Worm (Caenorhabditis elegans) whole organism, young adult: Measurements from ENCODE around the gene mrps-14.

Experiments used
- B0261.1 ChIP-seq: sonication (generic microtip); optimal IDR thresholded peaks from 2 replicates; lab custom pipeline; 2016; ENCODE audit warnings: mild to moderate bottlenecking, missing genetic modification characterization, moderate library complexity, missing compliant biosample characterization
- F22D6.2 ChIP-seq: sonication (generic microtip); optimal IDR thresholded peaks from 2 replicates; lab custom pipeline; 2016; ENCODE audit warnings: mild to moderate bottlenecking, missing genetic modification characterization, missing compliant biosample characterization
- F57C9.4 ChIP-seq: sonication (generic microtip); optimal IDR thresholded peaks from 2 replicates; lab custom pipeline; 2017; ENCODE audit warnings: mild to moderate bottlenecking, missing genetic modification characterization, missing compliant biosample characterization
- Y53F4B.3 ChIP-seq: fragments of 200-800 bp; sonication (Bioruptor generic); IDR thresholded peaks from 2 replicates; pipeline ENCODE4 v1.3.6; 2022; ENCODE audit warnings: missing genetic modification reagents, missing genetic modification characterization, missing compliant biosample characterization
- Y53G8AR.9 ChIP-seq: fragments of 200-800 bp; sonication (Bioruptor generic); conservative IDR thresholded peaks from 2 replicates; pipeline ENCODE4 v1.3.6; 2022; ENCODE audit warnings: missing genetic modification reagents, missing genetic modification characterization, missing compliant biosample characterization
- ama-1 ChIP-seq, 3 experiments: fragments of 150-350 bp in 1 of 3; sonication (generic microtip) in 2 of 3; optimal IDR thresholded peaks; 2 replicates each; lab custom pipeline; 2014 to 2018; ENCODE audit warnings: missing biosample characterization in 2 of 3, missing genetic modification characterization in 2 of 3, missing genetic modification reagents in 2 of 3
- attf-5 ChIP-seq: fragments of 200-800 bp; sonication (Bioruptor generic); optimal IDR thresholded peaks from 2 replicates; lab custom pipeline; 2018; ENCODE audit warnings: mild to moderate bottlenecking, missing genetic modification characterization, missing compliant biosample characterization
- cebp-2 ChIP-seq: fragments of 200-800 bp; sonication (Bioruptor generic); IDR thresholded peaks from 2 replicates; pipeline ENCODE4 v1.3.6; 2022; ENCODE audit warnings: missing genetic modification characterization, missing compliant biosample characterization
- ceh-40 ChIP-seq: fragments of 200-800 bp; sonication (Bioruptor generic); IDR thresholded peaks from 2 replicates; pipeline ENCODE4 v1.3.6; 2022; ENCODE audit warnings: missing genetic modification characterization, missing compliant biosample characterization
- die-1 ChIP-seq: sonication (generic microtip); optimal IDR thresholded peaks from 2 replicates; lab custom pipeline; 2016; ENCODE audit warnings: missing genotype, mild to moderate bottlenecking, missing genetic modification characterization, missing compliant biosample characterization
- dox-1 ChIP-seq: fragments of 200-800 bp; sonication (Bioruptor generic); IDR thresholded peaks from 2 replicates; pipeline ENCODE4 v1.3.6; 2022; ENCODE audit warnings: missing genetic modification reagents, missing genetic modification characterization, missing compliant biosample characterization
- dpl-1 ChIP-seq: fragments of 150-350 bp; optimal IDR thresholded peaks from 2 replicates; lab custom pipeline; 2014; ENCODE audit warnings: missing biosample characterization, missing genetic modification reagents, missing genetic modification characterization
- efl-1 ChIP-seq: fragments of 150-350 bp; optimal IDR thresholded peaks from 2 replicates; lab custom pipeline; 2014; ENCODE audit warnings: missing biosample characterization, missing genetic modification reagents, missing genetic modification characterization
- egl-44 ChIP-seq: fragments of 200-800 bp; sonication (Bioruptor generic); IDR thresholded peaks from 2 replicates; pipeline ENCODE4 v1.3.6; 2022; ENCODE audit warnings: missing genetic modification reagents, missing genetic modification characterization, missing compliant biosample characterization
- egrh-3 ChIP-seq: fragments of 200-800 bp; sonication (Bioruptor generic); IDR thresholded peaks from 2 replicates; pipeline ENCODE4 v1.3.6; 2022; ENCODE audit warnings: missing genetic modification reagents, missing genetic modification characterization, missing compliant biosample characterization
- ekl-4 ChIP-seq: fragments of 200-800 bp; sonication (Bioruptor generic); IDR thresholded peaks from 2 replicates; pipeline ENCODE4 v1.3.6; 2022; ENCODE audit warnings: missing genetic modification reagents, missing genetic modification characterization, missing compliant biosample characterization
- gei-17 ChIP-seq: fragments of 200-800 bp; sonication (Bioruptor generic); optimal IDR thresholded peaks from 2 replicates; lab custom pipeline; 2018; ENCODE audit warnings: mild to moderate bottlenecking, missing genetic modification characterization, missing compliant biosample characterization
- him-1 ChIP-seq: sonication (generic microtip); optimal IDR thresholded peaks from 2 replicates; lab custom pipeline; 2016; ENCODE audit warnings: missing genotype, missing genetic modification reagents, missing genetic modification characterization, missing compliant biosample characterization
- hlh-26 ChIP-seq: fragments of 200-800 bp; sonication (Bioruptor generic); conservative IDR thresholded peaks from 2 replicates; pipeline ENCODE4 v1.3.6; 2022; ENCODE audit warnings: missing genetic modification reagents, missing genetic modification characterization, missing compliant biosample characterization
- hrde-1 ChIP-seq: sonication (generic microtip); optimal IDR thresholded peaks from 2 replicates; lab custom pipeline; 2016; ENCODE audit warnings: missing genetic modification characterization, mild to moderate bottlenecking, missing compliant biosample characterization, moderate library complexity, missing genotype, missing genetic modification reagents, borderline replicate concordance
- hsf-1 ChIP-seq: fragments of 200-800 bp; sonication (Bioruptor generic); IDR thresholded peaks from 2 replicates; pipeline ENCODE4 v1.3.6; 2022; ENCODE audit warnings: missing genetic modification reagents, missing genetic modification characterization, missing compliant biosample characterization
- lsl-1 ChIP-seq: fragments of 200-800 bp; sonication (Bioruptor generic); optimal IDR thresholded peaks from 2 replicates; lab custom pipeline; 2018; ENCODE audit warnings: mild to moderate bottlenecking, missing genetic modification characterization, moderate library complexity, missing compliant biosample characterization
- lsy-27 ChIP-seq: sonication (generic microtip); optimal IDR thresholded peaks from 2 replicates; lab custom pipeline; 2017; ENCODE audit warnings: missing genetic modification characterization, mild to moderate bottlenecking, missing compliant biosample characterization, antibody characterized with exemption, missing genotype, borderline replicate concordance; ENCODE audit not compliant: insufficient read depth
- madf-10 ChIP-seq: sonication (generic microtip); optimal IDR thresholded peaks from 2 replicates; lab custom pipeline; 2016; ENCODE audit warnings: mild to moderate bottlenecking, missing genetic modification characterization, missing compliant biosample characterization
- mel-28 ChIP-seq: sonication (generic microtip); optimal IDR thresholded peaks from 2 replicates; lab custom pipeline; 2016; ENCODE audit warnings: borderline replicate concordance, mild to moderate bottlenecking, missing genetic modification characterization, missing compliant biosample characterization
- mes-4 ChIP-seq: sonication (generic microtip); optimal IDR thresholded peaks from 2 replicates; lab custom pipeline; 2016; ENCODE audit warnings: missing genotype, missing genetic modification characterization, missing compliant biosample characterization
- mxl-1 ChIP-seq: sonication (generic microtip); optimal IDR thresholded peaks from 2 replicates; lab custom pipeline; 2016; ENCODE audit warnings: missing genetic modification characterization, missing compliant biosample characterization
- nfya-2 ChIP-seq: fragments of 200-800 bp; sonication (Bioruptor generic); IDR thresholded peaks from 2 replicates; pipeline ENCODE4 v1.3.6; 2022; ENCODE audit warnings: missing genetic modification reagents, missing genetic modification characterization, missing compliant biosample characterization
- nfyb-1 ChIP-seq: fragments of 200-800 bp; sonication (Bioruptor generic); IDR thresholded peaks from 2 replicates; pipeline ENCODE4 v1.3.6; 2022; ENCODE audit warnings: missing genetic modification reagents, missing genetic modification characterization, missing compliant biosample characterization
- pbrm-1 ChIP-seq: fragments of 200-800 bp; sonication (Bioruptor generic); IDR thresholded peaks from 2 replicates; pipeline ENCODE4 v1.3.6; 2022; ENCODE audit warnings: missing genetic modification reagents, missing genetic modification characterization, missing compliant biosample characterization
- repo-1 ChIP-seq: sonication (generic microtip); optimal IDR thresholded peaks from 2 replicates; lab custom pipeline; 2017; ENCODE audit warnings: mild to moderate bottlenecking, missing genetic modification characterization, missing compliant biosample characterization
- sea-2 ChIP-seq: fragments of 200-800 bp; sonication (Bioruptor generic); IDR thresholded peaks from 2 replicates; pipeline ENCODE4 v1.3.6; 2022; ENCODE audit warnings: missing genetic modification characterization, missing compliant biosample characterization
- snpc-1.1 ChIP-seq: sonication (generic microtip); optimal IDR thresholded peaks from 2 replicates; lab custom pipeline; 2017; ENCODE audit warnings: missing genetic modification characterization, mild to moderate bottlenecking, missing compliant biosample characterization, antibody characterized with exemption, moderate library complexity, missing genotype, missing genetic modification reagents; ENCODE audit not compliant: insufficient read depth
- snpc-1.3 ChIP-seq: sonication (generic microtip); optimal IDR thresholded peaks from 2 replicates; lab custom pipeline; 2017; ENCODE audit warnings: missing genetic modification characterization, mild to moderate bottlenecking, missing compliant biosample characterization, antibody characterized with exemption, moderate library complexity, missing genotype, missing genetic modification reagents; ENCODE audit not compliant: insufficient read depth
- snpc-3.4 ChIP-seq: sonication (generic microtip); optimal IDR thresholded peaks from 2 replicates; lab custom pipeline; 2017; ENCODE audit warnings: missing genetic modification characterization, mild to moderate bottlenecking, missing compliant biosample characterization, antibody characterized with exemption, moderate library complexity, missing genotype, missing genetic modification reagents
- sptf-2 ChIP-seq: fragments of 200-800 bp; sonication (Bioruptor generic); optimal IDR thresholded peaks from 2 replicates; lab custom pipeline; 2018; ENCODE audit warnings: mild to moderate bottlenecking, missing genetic modification characterization, missing compliant biosample characterization
- tlf-1 ChIP-seq: fragments of 200-800 bp; sonication (Bioruptor generic); optimal IDR thresholded peaks from 2 replicates; lab custom pipeline; 2018; ENCODE audit warnings: mild to moderate bottlenecking, missing genetic modification characterization, missing compliant biosample characterization
- ztf-18 ChIP-seq: sonication (generic microtip); optimal IDR thresholded peaks from 2 replicates; lab custom pipeline; 2016; ENCODE audit warnings: missing genotype, mild to moderate bottlenecking, missing genetic modification characterization, missing compliant biosample characterization
- ztf-28 ChIP-seq: fragments of 200-800 bp; sonication (Bioruptor generic); IDR thresholded peaks from 2 replicates; pipeline ENCODE4 v1.3.6; 2022; ENCODE audit warnings: missing genetic modification reagents, missing genetic modification characterization, missing compliant biosample characterization

Gene mrps-14

ce11 chrII:10242294-10242693 is at the start of gene mrps-14:
Gene mrps-14 (minus strand): TSS chrII:10242490.
- TF ChIP-seq sptf-2: no peak
- 0 out of 2 replicates have a peak, but pooled peaks have one; percentile 12 for TF ChIP-seq dox-1 (GFP tag; lab: Robert Waterston, UW)
- peak; percentile 44 for TF ChIP-seq snpc-3.4 (tag; lab: Kevin White, UChicago)
- no peak for TF ChIP-seq die-1 (tag; lab: Kevin White, UChicago)
- TF ChIP-seq hsf-1: peak; percentile 70; the same call in 1 of the 2 replicates
- TF ChIP-seq mxl-1 (tag; lab: Kevin White, UChicago): no peak
- peak; percentile 53 for TF ChIP-seq Y53G8AR.9
- no peak for TF ChIP-seq ztf-28 (GFP tag; lab: Robert Waterston, UW)
- peak; percentile 76 for TF ChIP-seq hrde-1 (tag; lab: Kevin White, UChicago)
- TF ChIP-seq ama-1 (optimal IDR thresholded peaks at IDR 0.05; lab: Kevin White, UChicago): no peak
- peak in 1 of 2 experiments; percentile 83 for TF ChIP-seq ama-1 (GFP tag; optimal IDR thresholded peaks at IDR 0.05; lab: Kevin White, UChicago)
- no peak for TF ChIP-seq Y53F4B.3 (GFP tag; lab: Robert Waterston, UW)
- no peak for TF ChIP-seq egl-44 (GFP tag; lab: Robert Waterston, UW)
- TF ChIP-seq snpc-1.1 (tag; lab: Kevin White, UChicago): no peak
- no peak for TF ChIP-seq mel-28 (tag; lab: Kevin White, UChicago)
- peak; percentile 34 for TF ChIP-seq repo-1 (tag; lab: Kevin White, UChicago)
- no peak for TF ChIP-seq lsl-1 (GFP tag; lab: Kevin White, UChicago)
- no peak for TF ChIP-seq madf-10 (tag; lab: Kevin White, UChicago)
- TF ChIP-seq nfya-2 (GFP tag; lab: Robert Waterston, UW): no peak
- no peak for TF ChIP-seq F57C9.4
- TF ChIP-seq cebp-2 (GFP tag; lab: Robert Waterston, UW): no peak
- 0 out of 2 replicates have a peak, but pooled peaks have one; percentile 21 for TF ChIP-seq nfyb-1 (GFP tag; lab: Robert Waterston, UW)
- 0 out of 2 replicates have a peak, but pooled peaks have one; percentile 11 for TF ChIP-seq ceh-40 (GFP tag; lab: Robert Waterston, UW)

- TF ChIP-seq egrh-3 (GFP tag; lab: Robert Waterston, UW) (no peak), gei-17 (no peak), dpl-1 (GFP tag; lab: Kevin White, UChicago) (no peak), hsf-1 (no peak), hlh-26 (GFP tag; lab: Robert Waterston, UW) (no peak), snpc-1.3 (no peak), cebp-2 (GFP tag; lab: Robert Waterston, UW) (no peak), ekl-4 (no peak), him-1 (tag; lab: Kevin White, UChicago) (no peak), mes-4 (no peak)
These were observed 46.6 kb upstream of the mrps-14 start for ce11 chrII:10288926-10289325.

- TF ChIP-seq F22D6.2 (tag; lab: Kevin White, UChicago) (no peak), pbrm-1 (no peak), ztf-18 (tag; lab: Kevin White, UChicago) (no peak), B0261.1 (no peak), attf-5 (GFP tag; lab: Kevin White, UChicago) (no peak), sea-2 (GFP tag; lab: Robert Waterston, UW) (no peak), efl-1 (GFP tag; lab: Kevin White, UChicago) (no peak), tlf-1 (no peak), lsy-27 (tag; lab: Kevin White, UChicago) (no peak), Y53G8AR.9 (no peak), ceh-40 (GFP tag; lab: Robert Waterston, UW) (no peak)
These were observed 42.7 kb upstream of the mrps-14 start for ce11 chrII:10284991-10285390.
